Fruit fly (Drosophila melanogaster) whole organism, embryonic: ENCODE data around the gene Rfx.

ENCODE experiments used
- Adf1 ChIP-seq: fragments of 200-800 bp; sonication (Bioruptor generic); IDR thresholded peaks from 2 replicates; pipeline ENCODE4 v1.3.6; 2022; ENCODE audit warnings: missing biosample characterization, missing genetic modification characterization
- CG11247 ChIP-seq: fragments of 200-800 bp; sonication (Bioruptor generic); IDR thresholded peaks from 2 replicates; pipeline ENCODE4 v1.3.6; 2022; ENCODE audit warnings: missing biosample characterization, missing genetic modification characterization
- CG11560 ChIP-seq: fragments of 200-800 bp; sonication (Bioruptor generic); IDR thresholded peaks from 3 replicates; pipeline ENCODE4 v1.3.6; 2022; ENCODE audit warnings: missing biosample characterization, missing genetic modification characterization
- CG11695 ChIP-seq: fragments of 200-800 bp; sonication (Bioruptor generic); IDR thresholded peaks from 3 replicates; pipeline ENCODE4 v1.3.6; 2022; ENCODE audit warnings: missing biosample characterization, missing genetic modification characterization
- CG12391 ChIP-seq: fragments of 200-800 bp; sonication (Bioruptor generic); optimal IDR thresholded peaks from 3 replicates; lab custom pipeline; 2018; ENCODE audit warnings: missing biosample characterization, mild to moderate bottlenecking, missing genetic modification characterization, moderate library complexity
- CG13424 ChIP-seq: fragments of 200-800 bp; sonication (Bioruptor generic); optimal IDR thresholded peaks from 2 replicates; lab custom pipeline; 2019; ENCODE audit warnings: missing biosample characterization, mild to moderate bottlenecking, missing genetic modification characterization, moderate library complexity
- CG15269 ChIP-seq: fragments of 200-800 bp; sonication (Bioruptor generic); optimal IDR thresholded peaks from 2 replicates; lab custom pipeline; 2018; ENCODE audit warnings: missing biosample characterization, mild to moderate bottlenecking, missing genetic modification characterization, moderate library complexity
- CG16813 ChIP-seq: fragments of 200-800 bp; sonication (Bioruptor generic); IDR thresholded peaks from 3 replicates; pipeline ENCODE4 v1.3.6; 2022; ENCODE audit warnings: missing biosample characterization, missing genetic modification characterization; ENCODE audit not compliant: partially characterized antibody
- CG17359 ChIP-seq: fragments of 200-800 bp; sonication (Bioruptor generic); optimal IDR thresholded peaks from 3 replicates; lab custom pipeline; 2018; ENCODE audit warnings: missing biosample characterization, mild to moderate bottlenecking, missing genetic modification characterization, moderate library complexity
- CG18619 ChIP-seq: fragments of 200-800 bp; sonication (Bioruptor generic); optimal IDR thresholded peaks from 3 replicates; lab custom pipeline; 2017; ENCODE audit warnings: missing biosample characterization, mild to moderate bottlenecking, missing genetic modification characterization
- CG18764 ChIP-seq: fragments of 200-800 bp; sonication (Bioruptor generic); optimal IDR thresholded peaks from 3 replicates; lab custom pipeline; 2016; ENCODE audit warnings: missing biosample characterization, missing genetic modification characterization
- CG2889 ChIP-seq: fragments of 200-800 bp; sonication (Bioruptor generic); IDR thresholded peaks from 3 replicates; pipeline ENCODE4 v1.3.6; 2022; ENCODE audit warnings: missing biosample characterization, missing genetic modification characterization
- CG31365 ChIP-seq: fragments of 200-800 bp; sonication (Bioruptor generic); optimal IDR thresholded peaks from 2 replicates; lab custom pipeline; 2018; ENCODE audit warnings: missing biosample characterization, mild to moderate bottlenecking, missing genetic modification characterization
- CG32767 ChIP-seq: fragments of 200-800 bp; sonication (Bioruptor generic); IDR thresholded peaks from 2 replicates; pipeline ENCODE4 v1.3.6; 2022; ENCODE audit warnings: missing biosample characterization, missing genetic modification characterization
- CG3281 ChIP-seq: fragments of 200-800 bp; sonication (Bioruptor generic); optimal IDR thresholded peaks from 3 replicates; lab custom pipeline; 2017; ENCODE audit warnings: missing biosample characterization, mild to moderate bottlenecking, missing genetic modification characterization
- CG3847 ChIP-seq: fragments of 200-800 bp; sonication (Bioruptor generic); IDR thresholded peaks from 2 replicates; pipeline ENCODE4 v1.3.6; 2022; ENCODE audit warnings: missing biosample characterization, missing genetic modification characterization
- CG4707 ChIP-seq: fragments of 200-800 bp; sonication (Bioruptor generic); optimal IDR thresholded peaks from 2 replicates; lab custom pipeline; 2018; ENCODE audit warnings: missing biosample characterization, mild to moderate bottlenecking, missing genetic modification characterization, moderate library complexity
- CG5245 ChIP-seq: fragments of 200-800 bp; sonication (Bioruptor generic); optimal IDR thresholded peaks from 3 replicates; lab custom pipeline; 2016; ENCODE audit warnings: missing biosample characterization, missing genetic modification characterization
- CG6272 ChIP-seq: fragments of 200-800 bp; sonication (Bioruptor generic); IDR thresholded peaks from 2 replicates; pipeline ENCODE4 v1.3.6; 2022; ENCODE audit warnings: missing biosample characterization, missing genetic modification characterization
- CG6654 ChIP-seq: fragments of 200-800 bp; sonication (Bioruptor generic); optimal IDR thresholded peaks from 2 replicates; lab custom pipeline; 2017; ENCODE audit warnings: missing biosample characterization, mild to moderate bottlenecking, missing genetic modification characterization
- CG6813 ChIP-seq: fragments of 200-800 bp; sonication (Bioruptor generic); optimal IDR thresholded peaks from 2 replicates; lab custom pipeline; 2017; ENCODE audit warnings: missing biosample characterization, missing genetic modification characterization, mild to moderate bottlenecking, moderate library complexity, missing genetic modification reagents
- CG8478 ChIP-seq: fragments of >200 bp; optimal IDR thresholded peaks from 2 replicates; lab custom pipeline; 2018
- CG9609 ChIP-seq: fragments of 200-800 bp; sonication (Bioruptor generic); optimal IDR thresholded peaks from 3 replicates; lab custom pipeline; 2016; ENCODE audit warnings: missing biosample characterization, missing genetic modification characterization
- Ssrp ChIP-seq: fragments of 200-800 bp; sonication (Bioruptor generic); optimal IDR thresholded peaks from 2 replicates; lab custom pipeline; 2018; ENCODE audit warnings: missing biosample characterization, mild to moderate bottlenecking, missing genetic modification characterization, moderate library complexity
- al ChIP-seq: fragments of 200-800 bp; sonication (Bioruptor generic); IDR thresholded peaks from 2 replicates; pipeline ENCODE4 v1.3.6; 2022; ENCODE audit warnings: missing biosample characterization, missing genetic modification characterization
- az2 ChIP-seq: fragments of 200-800 bp; sonication (Bioruptor generic); optimal IDR thresholded peaks from 3 replicates; lab custom pipeline; 2016; ENCODE audit warnings: missing biosample characterization, missing genetic modification characterization
- bsh ChIP-seq, 2 experiments: fragments of 200-800 bp; sonication (Bioruptor generic); optimal IDR thresholded peaks; 2 replicates each; lab custom pipeline; 2017 to 2018; ENCODE audit warnings: mild to moderate bottlenecking in 2 of 2, missing biosample characterization in 2 of 2, missing genetic modification characterization in 2 of 2, moderate library complexity in 1 of 2
- cg ChIP-seq: fragments of 200-800 bp; sonication (Bioruptor generic); optimal IDR thresholded peaks from 3 replicates; lab custom pipeline; 2019; ENCODE audit warnings: missing biosample characterization, mild to moderate bottlenecking, missing genetic modification characterization, moderate library complexity
- danr ChIP-seq: fragments of 200-800 bp; sonication (Bioruptor generic); IDR thresholded peaks from 2 replicates; pipeline ENCODE4 v1.3.6; 2022; ENCODE audit warnings: missing biosample characterization, missing genetic modification characterization
- dati ChIP-seq: fragments of 200-800 bp; sonication (Bioruptor generic); IDR thresholded peaks from 2 replicates; pipeline ENCODE4 v1.3.6; 2022; ENCODE audit warnings: missing biosample characterization, missing genetic modification characterization
- fu2 ChIP-seq: fragments of 200-800 bp; sonication (Bioruptor generic); optimal IDR thresholded peaks from 2 replicates; lab custom pipeline; 2016; ENCODE audit warnings: missing biosample characterization, missing genetic modification characterization
- gem ChIP-seq: fragments of 200-800 bp; sonication (Bioruptor generic); optimal IDR thresholded peaks from 2 replicates; lab custom pipeline; 2019; ENCODE audit warnings: missing biosample characterization, mild to moderate bottlenecking, missing genetic modification characterization, moderate library complexity
- grau ChIP-seq: fragments of 200-800 bp; optimal IDR thresholded peaks from 3 replicates; lab custom pipeline; 2019; ENCODE audit warnings: missing biosample characterization, mild to moderate bottlenecking, missing genetic modification characterization, moderate library complexity
- hth ChIP-seq: fragments of >200 bp; optimal IDR thresholded peaks from 2 replicates; lab custom pipeline; 2017; ENCODE audit warnings: inconsistent platforms
- lilli ChIP-seq: fragments of 200-800 bp; sonication (Bioruptor generic); optimal IDR thresholded peaks from 3 replicates; lab custom pipeline; 2016; ENCODE audit warnings: missing biosample characterization, missing genetic modification characterization
- onecut ChIP-seq: fragments of 200-800 bp; sonication (Bioruptor generic); IDR thresholded peaks from 2 replicates; pipeline ENCODE4 v1.3.6; 2022; ENCODE audit warnings: missing biosample characterization, missing genetic modification characterization
- prd ChIP-seq, 3 experiments: fragments of >200 bp in 2 of 3; fragments of 200-800 bp in 1 of 3; sonication (Bioruptor generic) in 1 of 3; optimal IDR thresholded peaks in 2 of 3; IDR thresholded peaks in 1 of 3; 2 replicates in 2 of 3; 3 replicates in 1 of 3; pipeline versions ENCODE4 v1.3.6 to Lab custom; 2017 to 2022; ENCODE audit warnings: missing biosample characterization in 1 of 3, missing genetic modification characterization in 1 of 3
- psq ChIP-seq: fragments of 200-800 bp; sonication (Bioruptor generic); optimal IDR thresholded peaks from 2 replicates; lab custom pipeline; 2017; ENCODE audit warnings: missing biosample characterization, missing genetic modification characterization
- pum ChIP-seq: fragments of 200-800 bp; sonication (Bioruptor generic); optimal IDR thresholded peaks from 2 replicates; lab custom pipeline; 2016; ENCODE audit warnings: missing biosample characterization, missing genetic modification characterization
- row ChIP-seq: fragments of 200-800 bp; sonication (Bioruptor generic); IDR thresholded peaks from 3 replicates; pipeline ENCODE4 v1.3.6; 2022; ENCODE audit warnings: missing biosample characterization, missing genetic modification characterization
- scrt ChIP-seq: fragments of 200-800 bp; sonication (Bioruptor generic); optimal IDR thresholded peaks from 2 replicates; lab custom pipeline; 2018; ENCODE audit warnings: missing biosample characterization, mild to moderate bottlenecking, missing genetic modification characterization, moderate library complexity
- shn ChIP-seq: fragments of 200-800 bp; sonication (Bioruptor generic); optimal IDR thresholded peaks from 3 replicates; lab custom pipeline; 2016; ENCODE audit warnings: missing biosample characterization, missing genetic modification characterization
- slp2 ChIP-seq: fragments of 200-800 bp; sonication (Bioruptor generic); optimal IDR thresholded peaks from 2 replicates; lab custom pipeline; 2016; ENCODE audit warnings: missing biosample characterization, missing genetic modification characterization
- tgo ChIP-seq: fragments of 200-800 bp; sonication (Bioruptor generic); IDR thresholded peaks from 3 replicates; pipeline ENCODE4 v1.3.6; 2022; ENCODE audit warnings: missing biosample characterization, missing genetic modification characterization
- tio ChIP-seq: fragments of 200-800 bp; sonication (Bioruptor generic); optimal IDR thresholded peaks from 2 replicates; lab custom pipeline; 2017; ENCODE audit warnings: missing biosample characterization, missing genetic modification characterization, inconsistent platforms
- trem ChIP-seq: fragments of 200-800 bp; optimal IDR thresholded peaks from 3 replicates; lab custom pipeline; 2019; ENCODE audit warnings: missing biosample characterization, mild to moderate bottlenecking, missing genetic modification characterization, moderate library complexity
- tup ChIP-seq: fragments of 200-800 bp; sonication (Bioruptor generic); optimal IDR thresholded peaks from 2 replicates; lab custom pipeline; 2016; ENCODE audit warnings: missing biosample characterization, mild to moderate bottlenecking, missing genetic modification characterization, moderate library complexity
- zen2 ChIP-seq: fragments of 200-800 bp; sonication (Bioruptor generic); IDR thresholded peaks from 3 replicates; pipeline ENCODE4 v1.3.6; 2022; ENCODE audit warnings: missing biosample characterization, missing genetic modification characterization; ENCODE audit not compliant: partially characterized antibody
- zfh1 ChIP-seq: fragments of 200-800 bp; sonication (Bioruptor generic); IDR thresholded peaks from 3 replicates; pipeline ENCODE4 v1.3.6; 2022; ENCODE audit warnings: missing biosample characterization, missing genetic modification characterization
- zfh2 ChIP-seq: fragments of 200-800 bp; sonication (Bioruptor generic); optimal IDR thresholded peaks from 2 replicates; lab custom pipeline; 2016; ENCODE audit warnings: missing biosample characterization, missing genetic modification characterization

Gene Rfx

DNA sequence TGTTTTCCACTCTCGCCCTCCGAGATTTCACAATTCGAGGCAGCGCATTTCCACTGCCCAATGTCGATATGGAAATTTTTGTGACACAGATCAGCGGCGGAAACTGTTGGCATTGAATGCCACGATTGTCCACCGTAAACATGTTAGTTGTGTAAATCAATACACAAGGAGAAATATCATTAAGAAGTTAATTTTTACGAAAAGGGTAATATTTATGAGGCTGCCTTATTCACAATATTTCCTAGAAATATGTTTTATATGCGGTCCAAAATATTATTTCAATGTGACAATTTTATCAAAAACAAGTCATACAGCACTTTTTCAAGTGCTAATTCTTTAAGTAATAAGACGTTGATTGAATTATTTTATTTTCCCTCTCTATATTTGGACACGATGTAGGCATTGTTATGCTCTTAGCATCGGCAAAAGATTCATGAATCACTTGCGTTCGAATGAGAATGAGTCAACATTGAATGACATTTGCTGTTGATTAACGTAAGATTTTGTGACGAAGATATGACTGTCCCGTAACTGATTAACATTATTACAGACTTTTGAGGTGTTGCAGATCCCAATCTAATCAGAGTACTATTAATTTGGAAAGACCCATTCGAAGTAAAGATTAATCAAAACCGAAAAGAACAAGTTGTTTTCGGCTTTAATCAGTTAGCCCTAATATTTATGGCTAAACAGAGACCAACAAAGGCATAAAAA is 15.9 kb upstream of the Rfx start (continued):
- TF ChIP-seq bsh (GFP tag; optimal IDR thresholded peaks at IDR 0.05; lab: Kevin White, UChicago) (peak in 1 of 2 experiments; percentile 83), CG2889 (GFP tag; lab: Robert Waterston, UW) (peak; percentile 82), CG8478 (lab: Kevin White, UChicago) (no peak), row (GFP tag; lab: Robert Waterston, UW) (peak; percentile 93), CG12391 (tag; lab: Kevin White, UChicago) (peak; percentile 86), tgo (GFP tag; lab: Robert Waterston, UW) (peak; percentile 90), fu2 (GFP tag; lab: Kevin White, UChicago) (peak; percentile 66), zfh1 (GFP tag; lab: Robert Waterston, UW) (peak; percentile 75), CG31365 (tag; lab: Kevin White, UChicago) (peak; percentile 37), CG3281 (peak; percentile 38), CG13424 (peak; percentile 90), onecut (GFP tag; lab: Robert Waterston, UW) (peak; percentile 61), pum (GFP tag; lab: Kevin White, UChicago) (peak; percentile 58), tio (GFP tag; lab: Kevin White, UChicago) (peak; percentile 62), CG18619 (GFP tag; lab: Kevin White, UChicago) (peak; percentile 75), zen2 (GFP tag; lab: Robert Waterston, UW) (no peak), az2 (peak; percentile 72), CG11247 (peak; percentile 75), CG11560 (tag; lab: Robert Waterston, UW) (no peak), CG9609 (peak; percentile 36), Ssrp (tag; lab: Kevin White, UChicago) (peak; percentile 69), lilli (GFP tag; lab: Kevin White, UChicago) (peak; percentile 75), dati (0 out of 2 replicates have a peak, but pooled peaks have one; percentile 33), CG32767 (GFP tag; lab: Robert Waterston, UW) (peak; percentile 89), tup (no peak), zfh2 (GFP tag; lab: Kevin White, UChicago) (no peak), CG3847 (GFP tag; lab: Robert Waterston, UW) (peak; percentile 78), psq (GFP tag; lab: Kevin White, UChicago) (peak; percentile 44), CG6272 (GFP tag; lab: Robert Waterston, UW) (no peak), cg (no peak), CG16813 (no peak), scrt (peak; percentile 16), al (GFP tag; lab: Robert Waterston, UW) (peak; percentile 57), CG11695 (GFP tag; lab: Robert Waterston, UW) (peak; percentile 87), danr (GFP tag; lab: Robert Waterston, UW) (peak; percentile 64; the same call in 1 of the 2 replicates), CG18764 (GFP tag; lab: Kevin White, UChicago) (peak; percentile 50), prd (optimal IDR thresholded peaks at IDR 0.05; lab: Kevin White, UChicago) (no peak), prd (GFP tag; IDR thresholded peaks at IDR 0.05; lab: Robert Waterston, UW) (peak; percentile 85), gem (peak; percentile 84), shn (peak; percentile 43), CG15269 (tag; lab: Kevin White, UChicago) (peak; percentile 94), CG4707 (peak; percentile 39), slp2 (GFP tag; lab: Kevin White, UChicago) (peak; percentile 69), CG5245 (GFP tag; lab: Kevin White, UChicago) (peak; percentile 55), hth (lab: Kevin White, UChicago) (no peak), trem (tag; lab: Kevin White, UChicago) (peak; percentile 16), grau (tag; lab: Kevin White, UChicago) (peak; percentile 85), CG6813 (peak; percentile 73), CG17359 (peak; percentile 87), CG6654 (no peak), Adf1 (GFP tag; lab: Robert Waterston, UW) (peak; percentile 49)
